Worm (Caenorhabditis elegans) whole organism, early embryonic: ENCODE results near the gene nhr-135.

ENCODE experiments used
- B0310.2 ChIP-seq: sonication (generic microtip); optimal IDR thresholded peaks from 2 replicates; lab custom pipeline; 2016; ENCODE audit warnings: mild to moderate bottlenecking, missing genetic modification characterization, missing compliant biosample characterization
- F13C5.2 ChIP-seq: sonication (generic microtip); optimal IDR thresholded peaks from 2 replicates; lab custom pipeline; 2017; ENCODE audit warnings: mild to moderate bottlenecking, missing genetic modification characterization, inconsistent platforms, missing compliant biosample characterization
- aly-1 ChIP-seq: sonication (generic microtip); optimal IDR thresholded peaks from 2 replicates; lab custom pipeline; 2016; ENCODE audit warnings: missing genetic modification characterization, missing compliant biosample characterization
- ama-1 ChIP-seq: fragments of 150-350 bp; optimal IDR thresholded peaks from 2 replicates; lab custom pipeline; 2014
- ceh-13 ChIP-seq: fragments of 200-800 bp; sonication (Bioruptor generic); optimal IDR thresholded peaks from 2 replicates; lab custom pipeline; 2018; ENCODE audit warnings: mild to moderate bottlenecking, missing genetic modification characterization, missing compliant biosample characterization
- ceh-36 ChIP-seq: sonication (generic microtip); optimal IDR thresholded peaks from 2 replicates; lab custom pipeline; 2016; ENCODE audit warnings: missing genetic modification characterization, inconsistent platforms, missing compliant biosample characterization
- ets-7 ChIP-seq: sonication (generic microtip); optimal IDR thresholded peaks from 2 replicates; lab custom pipeline; 2016; ENCODE audit warnings: missing genotype, missing genetic modification characterization, missing compliant biosample characterization
- flt-1 ChIP-seq: fragments of 200-800 bp; sonication (Bioruptor generic); IDR thresholded peaks from 2 replicates; pipeline ENCODE4 v1.3.6; 2022; ENCODE audit warnings: missing genetic modification characterization, missing compliant biosample characterization
- hmbx-1 ChIP-seq: sonication (generic microtip); optimal IDR thresholded peaks from 2 replicates; lab custom pipeline; 2016; ENCODE audit warnings: mild to moderate bottlenecking, missing genetic modification characterization, missing compliant biosample characterization
- hmg-4 ChIP-seq: fragments of 200-800 bp; sonication (Bioruptor generic); optimal IDR thresholded peaks from 2 replicates; lab custom pipeline; 2018; ENCODE audit warnings: mild to moderate bottlenecking, missing genetic modification characterization, missing compliant biosample characterization
- hnd-1 ChIP-seq: sonication (generic microtip); optimal IDR thresholded peaks from 2 replicates; lab custom pipeline; 2016; ENCODE audit warnings: missing genetic modification characterization, missing compliant biosample characterization
- pes-1 ChIP-seq: fragments of 200-800 bp; sonication (Bioruptor generic); IDR thresholded peaks from 2 replicates; pipeline ENCODE4 v1.3.6; 2022; ENCODE audit warnings: missing genetic modification reagents, missing genetic modification characterization, missing compliant biosample characterization
- scrt-1 ChIP-seq: fragments of 200-800 bp; sonication (Bioruptor generic); IDR thresholded peaks from 2 replicates; pipeline ENCODE4 v1.3.6; 2022; ENCODE audit warnings: missing genetic modification characterization, missing compliant biosample characterization
- sea-1 ChIP-seq: fragments of 200-800 bp; sonication (Bioruptor generic); conservative IDR thresholded peaks from 2 replicates; pipeline ENCODE4 v1.3.6; 2022; ENCODE audit warnings: missing genetic modification characterization, missing compliant biosample characterization
- tbx-11 ChIP-seq: fragments of 200-800 bp; sonication (Bioruptor generic); IDR thresholded peaks from 2 replicates; pipeline ENCODE4 v1.3.6; 2022; ENCODE audit warnings: missing genetic modification characterization, missing compliant biosample characterization
- tbx-37 ChIP-seq: fragments of 200-800 bp; sonication (Bioruptor generic); conservative IDR thresholded peaks from 2 replicates; pipeline ENCODE4 v1.3.6; 2022; ENCODE audit warnings: missing genetic modification reagents, missing genetic modification characterization, missing compliant biosample characterization
- tra-4 ChIP-seq: sonication (generic microtip); optimal IDR thresholded peaks from 2 replicates; lab custom pipeline; 2017; ENCODE audit warnings: missing genetic modification characterization, missing compliant biosample characterization

The nhr-135 gene

ce11 chrV:7133963-7134362, 40.4 kb upstream of the nhr-135 start, which contains the start of gene F10D2.16:
TSS of gene F10D2.16 (plus strand) at chrV:7134263.
- TF ChIP-seq hmg-4 (GFP tag; lab: Kevin White, UChicago) (no peak), scrt-1 (GFP tag; lab: Robert Waterston, UW) (no peak), pes-1 (GFP tag; lab: Robert Waterston, UW) (no peak), B0310.2 (no peak), hmbx-1 (tag; lab: Kevin White, UChicago) (no peak), tbx-11 (GFP tag; lab: Robert Waterston, UW) (no peak), hnd-1 (tag; lab: Kevin White, UChicago) (no peak), ets-7 (tag; lab: Kevin White, UChicago) (no peak), flt-1 (GFP tag; lab: Robert Waterston, UW) (no peak), tbx-37 (GFP tag; lab: Robert Waterston, UW) (no peak), sea-1 (GFP tag; lab: Robert Waterston, UW) (no peak), F13C5.2 (no peak)

ce11 chrV:7132248-7132647, 38.7 kb upstream of the nhr-135 start, which contains the start of gene sre-10:
TSS of gene sre-10 (plus strand) at chrV:7132548.
- TF ChIP-seq aly-1 (tag; lab: Kevin White, UChicago) (no peak), hmg-4 (GFP tag; lab: Kevin White, UChicago) (no peak), hnd-1 (tag; lab: Kevin White, UChicago) (no peak), F13C5.2 (no peak), tbx-37 (GFP tag; lab: Robert Waterston, UW) (no peak), ceh-36 (no peak), ama-1 (lab: Kevin White, UChicago) (no peak), tbx-11 (GFP tag; lab: Robert Waterston, UW) (no peak)

- TF ChIP-seq flt-1 (GFP tag; lab: Robert Waterston, UW) (no peak), B0310.2 (no peak), ceh-36 (no peak), sea-1 (GFP tag; lab: Robert Waterston, UW) (no peak), ama-1 (lab: Kevin White, UChicago) (no peak), hmbx-1 (tag; lab: Kevin White, UChicago) (no peak), ceh-13 (GFP tag; lab: Kevin White, UChicago) (no peak), ets-7 (tag; lab: Kevin White, UChicago) (no peak), tra-4 (no peak), tbx-11 (GFP tag; lab: Robert Waterston, UW) (no peak), pes-1 (GFP tag; lab: Robert Waterston, UW) (no peak), scrt-1 (GFP tag; lab: Robert Waterston, UW) (no peak)
Measured at ce11 chrV:7130974-7131373, 37.4 kb upstream of the nhr-135 start, which contains the start of gene srx-36. TSS of gene srx-36 (minus strand) at chrV:7131074.

ce11 chrV:7129460-7129859, 35.9 kb upstream of the nhr-135 start, which contains the start of gene T01C4.8:
TSS of gene T01C4.8 (minus strand) at chrV:7129560.
- TF ChIP-seq pes-1 (GFP tag; lab: Robert Waterston, UW), result no peak
- no peak for TF ChIP-seq ets-7 (tag; lab: Kevin White, UChicago)
- TF ChIP-seq hmbx-1 (tag; lab: Kevin White, UChicago), result no peak
- TF ChIP-seq hmg-4 (GFP tag; lab: Kevin White, UChicago), result no peak
- no peak for TF ChIP-seq B0310.2
- no peak for TF ChIP-seq tbx-37 (GFP tag; lab: Robert Waterston, UW)
- no peak for TF ChIP-seq sea-1 (GFP tag; lab: Robert Waterston, UW)
- no peak for TF ChIP-seq flt-1 (GFP tag; lab: Robert Waterston, UW)
- TF ChIP-seq ama-1 (lab: Kevin White, UChicago), result no peak
- TF ChIP-seq F13C5.2, result no peak
- TF ChIP-seq aly-1 (tag; lab: Kevin White, UChicago), result no peak
- TF ChIP-seq hnd-1 (tag; lab: Kevin White, UChicago), result no peak

ce11 chrV:7123979-7124378, 30.4 kb upstream of the nhr-135 start:
- TF ChIP-seq sea-1 (GFP tag; lab: Robert Waterston, UW), result no peak
- TF ChIP-seq ama-1 (lab: Kevin White, UChicago), result no peak
- TF ChIP-seq hmg-4 (GFP tag; lab: Kevin White, UChicago), result no peak
- no peak for TF ChIP-seq scrt-1 (GFP tag; lab: Robert Waterston, UW)
- TF ChIP-seq tbx-37 (GFP tag; lab: Robert Waterston, UW), result no peak
- no peak for TF ChIP-seq ceh-13 (GFP tag; lab: Kevin White, UChicago)
- no peak for TF ChIP-seq ceh-36
- TF ChIP-seq flt-1 (GFP tag; lab: Robert Waterston, UW), result no peak

- TF ChIP-seq aly-1 (tag; lab: Kevin White, UChicago), result no peak
- TF ChIP-seq tra-4, result no peak
- no peak for TF ChIP-seq pes-1 (GFP tag; lab: Robert Waterston, UW)
Measured at ce11 chrV:7123188-7123708, 29.7 kb upstream of the nhr-135 start, which contains the start of gene lmd-5. TSS of gene lmd-5 (plus strand) at chrV:7123658.

- TF ChIP-seq F13C5.2, result no peak
- no peak for TF ChIP-seq tra-4
- TF ChIP-seq tbx-11 (GFP tag; lab: Robert Waterston, UW), result no peak
- TF ChIP-seq hmbx-1 (tag; lab: Kevin White, UChicago), result no peak
- TF ChIP-seq ets-7 (tag; lab: Kevin White, UChicago), result no peak
Measured at ce11 chrV:7120168-7120567, 26.6 kb upstream of the nhr-135 start, which contains the start of gene srx-34. TSS of gene srx-34 (minus strand) at chrV:7120268.

ce11 chrV:7118796-7119195, 25.2 kb upstream of the nhr-135 start, which contains the start of gene srx-33:
TSS of gene srx-33 (minus strand) at chrV:7118896.
- TF ChIP-seq flt-1 (GFP tag; lab: Robert Waterston, UW) (no peak), ets-7 (tag; lab: Kevin White, UChicago) (no peak), aly-1 (tag; lab: Kevin White, UChicago) (no peak), scrt-1 (GFP tag; lab: Robert Waterston, UW) (no peak), tra-4 (no peak), F13C5.2 (no peak), B0310.2 (no peak), tbx-37 (GFP tag; lab: Robert Waterston, UW) (no peak), ama-1 (lab: Kevin White, UChicago) (no peak), hmg-4 (GFP tag; lab: Kevin White, UChicago) (no peak), ceh-36 (no peak), hnd-1 (tag; lab: Kevin White, UChicago) (no peak), pes-1 (GFP tag; lab: Robert Waterston, UW) (no peak), hmbx-1 (tag; lab: Kevin White, UChicago) (no peak), tbx-11 (GFP tag; lab: Robert Waterston, UW) (no peak), sea-1 (GFP tag; lab: Robert Waterston, UW) (no peak), ceh-13 (GFP tag; lab: Kevin White, UChicago) (no peak)
